Worm (Caenorhabditis elegans): ENCODE data around the gene cdkr-3.

DNA sequence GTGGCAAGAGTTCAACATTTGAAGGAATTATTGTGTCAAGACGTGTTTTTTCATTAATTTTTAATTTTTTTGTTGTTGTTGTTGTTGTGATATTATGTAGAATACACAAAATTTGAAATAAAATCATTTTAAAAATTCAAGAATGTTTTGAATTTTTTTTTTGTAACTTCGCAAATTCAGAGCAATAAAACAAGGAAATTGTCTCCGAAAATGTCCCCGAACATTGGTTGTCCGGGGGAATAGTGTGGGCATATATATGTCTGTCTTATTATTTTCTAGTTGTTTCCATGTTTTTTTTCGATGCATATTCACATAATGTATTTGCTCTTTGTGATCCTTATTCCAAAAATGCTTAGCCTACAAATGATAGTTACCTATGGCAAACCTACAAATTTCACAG, 41.6 kb downstream of the cdkr-3 start, which contains the start of gene clec-262:
- TF ChIP-seq tbx-11 (GFP tag; IDR thresholded peaks at IDR 0.05), result no peak
- no peak for TF ChIP-seq ama-1 (optimal IDR thresholded peaks at IDR 0.05)
- TF ChIP-seq B0310.2 (tag; optimal IDR thresholded peaks at IDR 0.05), result no peak
- no peak for TF ChIP-seq aly-1 (tag; optimal IDR thresholded peaks at IDR 0.05)
- no peak for TF ChIP-seq scrt-1 (GFP tag; IDR thresholded peaks at IDR 0.05)
- no peak for TF ChIP-seq sea-1 (GFP tag; conservative IDR thresholded peaks at IDR 0.05)
- no peak for TF ChIP-seq hmg-4 (GFP tag; optimal IDR thresholded peaks at IDR 0.05)
- TF ChIP-seq F13C5.2 (tag; optimal IDR thresholded peaks at IDR 0.05), result no peak
